Fruit fly (Drosophila melanogaster) whole organism, prepupa: ENCODE results near the gene Cul5.

Experiments used
- CG10631 ChIP-seq: fragments of 200-800 bp; sonication (Bioruptor generic); optimal IDR thresholded peaks from 2 replicates; lab custom pipeline; 2016; ENCODE audit warnings: missing biosample characterization, missing genetic modification characterization
- CG10669 ChIP-seq: fragments of 200-800 bp; sonication (Bioruptor generic); optimal IDR thresholded peaks from 3 replicates; lab custom pipeline; 2018; ENCODE audit warnings: missing biosample characterization, mild to moderate bottlenecking, missing genetic modification characterization, moderate library complexity
- CG11294 ChIP-seq: fragments of 200-800 bp; sonication (Bioruptor generic); IDR thresholded peaks from 2 replicates; pipeline ENCODE4 v1.3.6; 2022; ENCODE audit warnings: missing biosample characterization, missing genetic modification characterization
- CG11762 ChIP-seq: fragments of 200-800 bp; sonication (Bioruptor generic); optimal IDR thresholded peaks from 3 replicates; lab custom pipeline; 2016; ENCODE audit warnings: missing biosample characterization, missing genetic modification characterization; ENCODE audit not compliant: insufficient read depth
- CG15336 ChIP-seq: fragments of 200-800 bp; sonication (Bioruptor generic); IDR thresholded peaks from 2 replicates; pipeline ENCODE4 v1.3.6; 2022; ENCODE audit warnings: missing biosample characterization, missing genetic modification characterization
- CG3032 ChIP-seq: fragments of 200-800 bp; optimal IDR thresholded peaks from 2 replicates; lab custom pipeline; 2019; ENCODE audit warnings: missing biosample characterization, mild to moderate bottlenecking, missing genetic modification characterization, moderate library complexity
- CG31627 ChIP-seq: fragments of 200-800 bp; sonication (Bioruptor generic); optimal IDR thresholded peaks from 3 replicates; lab custom pipeline; 2016; ENCODE audit warnings: missing biosample characterization, missing genetic modification characterization
- CG32006 ChIP-seq: fragments of 200-800 bp; sonication (Bioruptor generic); optimal IDR thresholded peaks from 3 replicates; lab custom pipeline; 2017; ENCODE audit warnings: missing biosample characterization, mild to moderate bottlenecking, missing genetic modification characterization
- CG34406 ChIP-seq: fragments of 200-800 bp; sonication (Bioruptor generic); optimal IDR thresholded peaks from 3 replicates; lab custom pipeline; 2016; ENCODE audit warnings: missing biosample characterization, missing genetic modification characterization
- CG3919 ChIP-seq: fragments of 200-800 bp; sonication (Bioruptor generic); optimal IDR thresholded peaks from 3 replicates; lab custom pipeline; 2016; ENCODE audit warnings: missing biosample characterization, missing genetic modification characterization
- CG4318 ChIP-seq: fragments of 200-800 bp; sonication (Bioruptor generic); optimal IDR thresholded peaks from 3 replicates; lab custom pipeline; 2017; ENCODE audit warnings: missing biosample characterization, mild to moderate bottlenecking, missing genetic modification characterization
- CG6163 ChIP-seq: fragments of 200-800 bp; sonication (Bioruptor generic); IDR thresholded peaks from 3 replicates; pipeline ENCODE4 v1.3.6; 2022; ENCODE audit warnings: missing biosample characterization, missing genetic modification characterization
- CG6808 ChIP-seq: fragments of 200-800 bp; sonication (Bioruptor generic); optimal IDR thresholded peaks from 3 replicates; lab custom pipeline; 2017; ENCODE audit warnings: missing biosample characterization, missing genetic modification characterization, mild to moderate bottlenecking, moderate library complexity, missing genetic modification reagents
- CG8119 ChIP-seq: fragments of 200-800 bp; sonication (Bioruptor generic); IDR thresholded peaks from 3 replicates; pipeline ENCODE4 v1.3.6; 2022; ENCODE audit warnings: missing biosample characterization, missing genetic modification characterization
- Eip75B ChIP-seq: fragments of 200-800 bp; sonication (Bioruptor generic); optimal IDR thresholded peaks from 3 replicates; lab custom pipeline; 2016; ENCODE audit warnings: missing biosample characterization, missing genetic modification characterization
- Eip78C ChIP-seq: fragments of 200-800 bp; sonication (Bioruptor generic); peaks from one replicate; lab custom pipeline; 2016; ENCODE audit warnings: missing biosample characterization, missing genetic modification characterization
- Ets21C ChIP-seq: fragments of 200-800 bp; sonication (Bioruptor generic); optimal IDR thresholded peaks from 3 replicates; lab custom pipeline; 2016; ENCODE audit warnings: missing biosample characterization, missing genetic modification characterization
- Ets96B ChIP-seq: fragments of 200-800 bp; optimal IDR thresholded peaks from 2 replicates; lab custom pipeline; 2019; ENCODE audit warnings: missing biosample characterization, mild to moderate bottlenecking, missing genetic modification characterization, moderate library complexity
- Hr4 ChIP-seq: fragments of 200-800 bp; sonication (Bioruptor generic); optimal IDR thresholded peaks from 3 replicates; lab custom pipeline; 2016; ENCODE audit warnings: missing biosample characterization, missing genetic modification characterization
- Lpt ChIP-seq: fragments of 200-800 bp; sonication (Bioruptor generic); optimal IDR thresholded peaks from 3 replicates; lab custom pipeline; 2016; ENCODE audit warnings: missing biosample characterization, missing genetic modification characterization
- OdsH ChIP-seq: fragments of 200-800 bp; sonication (Bioruptor generic); optimal IDR thresholded peaks from 3 replicates; lab custom pipeline; 2016; ENCODE audit warnings: missing biosample characterization, missing genetic modification characterization
- Smox ChIP-seq: fragments of 200-800 bp; sonication (Bioruptor generic); optimal IDR thresholded peaks from 3 replicates; lab custom pipeline; 2016; ENCODE audit warnings: missing biosample characterization, missing genetic modification characterization
- Sox14 ChIP-seq: fragments of 200-800 bp; sonication (Bioruptor generic); optimal IDR thresholded peaks from 3 replicates; lab custom pipeline; 2016; ENCODE audit warnings: missing biosample characterization, missing genetic modification characterization
- achi ChIP-seq: fragments of 200-800 bp; sonication (Bioruptor generic); optimal IDR thresholded peaks from 3 replicates; lab custom pipeline; 2016; ENCODE audit warnings: missing biosample characterization, missing genetic modification characterization
- cyc ChIP-seq: fragments of 200-800 bp; sonication (Bioruptor generic); optimal IDR thresholded peaks from 3 replicates; lab custom pipeline; 2016; ENCODE audit warnings: missing biosample characterization, missing genetic modification characterization
- dac ChIP-seq: fragments of 200-800 bp; sonication (Bioruptor generic); optimal IDR thresholded peaks from 2 replicates; lab custom pipeline; 2017; ENCODE audit warnings: missing biosample characterization, mild to moderate bottlenecking, missing genetic modification characterization
- dsx ChIP-seq: fragments of 200-800 bp; optimal IDR thresholded peaks from 3 replicates; lab custom pipeline; 2019; ENCODE audit warnings: missing biosample characterization, mild to moderate bottlenecking, missing genetic modification characterization, moderate library complexity; ENCODE audit not compliant: poor library complexity, severe bottlenecking
- eg ChIP-seq: fragments of 200-800 bp; sonication (Bioruptor generic); IDR thresholded peaks from 3 replicates; pipeline ENCODE4 v1.3.6; 2022; ENCODE audit warnings: missing biosample characterization, missing genetic modification characterization
- fkh ChIP-seq: fragments of 200-800 bp; sonication (Bioruptor generic); optimal IDR thresholded peaks from 3 replicates; lab custom pipeline; 2017; ENCODE audit warnings: missing biosample characterization, mild to moderate bottlenecking, missing genetic modification characterization, moderate library complexity
- net ChIP-seq: fragments of 200-800 bp; sonication (Bioruptor generic); optimal IDR thresholded peaks from 3 replicates; lab custom pipeline; 2016; ENCODE audit warnings: missing biosample characterization, missing genetic modification characterization
- spab ChIP-seq: fragments of 200-800 bp; sonication (Bioruptor generic); optimal IDR thresholded peaks from 2 replicates; lab custom pipeline; 2017; ENCODE audit warnings: missing biosample characterization, mild to moderate bottlenecking, missing genetic modification characterization, missing genetic modification reagents
- ss ChIP-seq, 2 experiments: fragments of 200-800 bp; sonication (Bioruptor generic); optimal IDR thresholded peaks; 2 replicates in 1 of 2; 3 replicates in 1 of 2; lab custom pipeline; 2017 to 2018; ENCODE audit warnings: mild to moderate bottlenecking in 2 of 2, missing biosample characterization in 2 of 2, missing genetic modification characterization in 2 of 2, moderate library complexity in 1 of 2
- svp ChIP-seq: fragments of 200-800 bp; sonication (Bioruptor generic); peaks from one replicate; lab custom pipeline; 2016; ENCODE audit warnings: missing biosample characterization, missing genetic modification characterization
- topi ChIP-seq: fragments of 200-800 bp; sonication (Bioruptor generic); optimal IDR thresholded peaks from 3 replicates; lab custom pipeline; 2016; ENCODE audit warnings: missing biosample characterization, missing genetic modification characterization
- vri ChIP-seq: fragments of 200-800 bp; sonication (Bioruptor generic); optimal IDR thresholded peaks from 3 replicates; lab custom pipeline; 2016; ENCODE audit warnings: missing biosample characterization, mild to moderate bottlenecking, missing genetic modification characterization

Cul5 gene

DNA sequence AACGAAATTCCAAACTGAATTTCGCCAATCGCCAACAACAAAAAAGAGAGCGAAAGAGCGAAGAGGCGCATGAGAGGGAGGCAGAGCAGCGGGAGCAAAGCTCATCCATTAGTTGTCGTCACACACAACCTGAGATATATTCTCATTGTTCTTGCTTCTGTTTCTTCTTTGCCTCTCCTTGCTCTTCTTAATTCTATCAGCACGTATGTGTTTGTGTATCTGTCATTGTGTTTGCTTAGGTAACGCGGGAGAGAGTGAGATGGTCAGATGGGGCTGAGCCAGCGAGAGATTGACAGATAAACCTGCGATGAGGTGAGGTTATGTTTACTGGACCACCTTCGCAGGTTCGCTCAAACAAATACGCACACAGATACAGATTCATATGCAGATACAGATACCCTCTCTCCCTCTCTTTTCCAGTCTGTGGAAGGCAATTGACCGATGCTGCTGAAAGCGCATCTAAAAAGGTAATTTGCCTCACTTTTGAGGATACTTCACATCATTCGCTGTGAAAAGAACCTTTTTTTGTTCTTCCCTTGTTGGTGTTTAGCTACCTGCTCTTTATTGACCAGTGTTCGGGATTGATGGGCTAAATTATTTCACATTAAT lies 11.3 kb upstream of the Cul5 start (continued):
- TF ChIP-seq CG15336 (GFP tag; lab: Robert Waterston, UW) = peak; percentile 35; the same call in 1 of the 2 replicates
- no peak for TF ChIP-seq Ets21C (GFP tag; lab: Kevin White, UChicago)
- peak; percentile 20 for TF ChIP-seq net (GFP tag; lab: Kevin White, UChicago)
- peak; percentile 7 for TF ChIP-seq topi
- no peak for TF ChIP-seq CG11762 (GFP tag; lab: Kevin White, UChicago)
- peak; percentile 52 to 58 for TF ChIP-seq ss (GFP tag; optimal IDR thresholded peaks at IDR 0.05; lab: Kevin White, UChicago)
- TF ChIP-seq CG6808 = peak; percentile 57
- no peak for TF ChIP-seq CG11294 (GFP tag; lab: Robert Waterston, UW)
- no peak for TF ChIP-seq dac (GFP tag; lab: Kevin White, UChicago)
- 0 out of 3 replicates have a peak, but pooled peaks have one; percentile 45 for TF ChIP-seq eg
- TF ChIP-seq spab = peak; percentile 9
- TF ChIP-seq vri (GFP tag; lab: Kevin White, UChicago) = peak; percentile 66
- peak; percentile 95 for TF ChIP-seq svp (GFP tag; lab: Kevin White, UChicago)

DNA sequence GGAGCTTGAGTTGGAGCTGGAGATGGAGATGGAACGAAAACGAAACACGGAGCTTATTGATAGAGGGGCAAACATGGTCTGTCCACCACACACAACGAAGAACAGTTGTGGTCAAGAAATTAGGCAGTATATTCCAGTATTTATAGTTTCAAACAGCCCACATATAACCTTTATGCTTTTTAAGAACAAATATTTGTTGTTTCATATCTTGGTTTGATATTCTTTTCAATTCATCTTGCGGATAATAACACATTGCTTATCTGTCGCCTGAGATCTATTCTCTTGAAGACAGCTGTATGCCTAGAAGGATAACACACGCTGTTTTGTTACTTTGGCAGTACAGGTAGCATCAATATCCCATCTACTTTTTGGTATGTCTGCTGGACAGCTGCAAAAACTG lies 10.1 kb upstream of the Cul5 start:
- TF ChIP-seq CG8119 (GFP tag; lab: Robert Waterston, UW) (0 out of 3 replicates have a peak, but pooled peaks have one; percentile 27), CG31627 (GFP tag; lab: Kevin White, UChicago) (no peak), CG4318 (GFP tag; lab: Kevin White, UChicago) (no peak), CG10631 (GFP tag; lab: Kevin White, UChicago) (peak; percentile 5), ss (GFP tag; optimal IDR thresholded peaks at IDR 0.05; lab: Kevin White, UChicago) (peak in 1 of 2 experiments; percentile 17), CG3032 (peak; percentile 43), Ets96B (tag; lab: Kevin White, UChicago) (peak; percentile 52), Hr4 (GFP tag; lab: Kevin White, UChicago) (no peak), Eip75B (peak; percentile 21), CG15336 (GFP tag; lab: Robert Waterston, UW) (0 out of 2 replicates have a peak, but pooled peaks have one; percentile 8), CG6163 (GFP tag; lab: Robert Waterston, UW) (peak; percentile 63; the same call in 2 of the 3 replicates), CG32006 (peak; percentile 19), OdsH (GFP tag; lab: Kevin White, UChicago) (peak; percentile 22), Eip78C (GFP tag; lab: Kevin White, UChicago) (peak; percentile 65), achi (peak; percentile 12), CG3919 (peak; percentile 34), cyc (GFP tag; lab: Kevin White, UChicago) (no peak), Sox14 (GFP tag; lab: Kevin White, UChicago) (peak; percentile 40), dsx (GFP tag; lab: Kevin White, UChicago) (peak; percentile 35), Lpt (GFP tag; lab: Kevin White, UChicago) (peak; percentile 52), CG10669 (GFP tag; lab: Kevin White, UChicago) (peak; percentile 24), Smox (no peak), CG6808 (peak; percentile 14)

DNA sequence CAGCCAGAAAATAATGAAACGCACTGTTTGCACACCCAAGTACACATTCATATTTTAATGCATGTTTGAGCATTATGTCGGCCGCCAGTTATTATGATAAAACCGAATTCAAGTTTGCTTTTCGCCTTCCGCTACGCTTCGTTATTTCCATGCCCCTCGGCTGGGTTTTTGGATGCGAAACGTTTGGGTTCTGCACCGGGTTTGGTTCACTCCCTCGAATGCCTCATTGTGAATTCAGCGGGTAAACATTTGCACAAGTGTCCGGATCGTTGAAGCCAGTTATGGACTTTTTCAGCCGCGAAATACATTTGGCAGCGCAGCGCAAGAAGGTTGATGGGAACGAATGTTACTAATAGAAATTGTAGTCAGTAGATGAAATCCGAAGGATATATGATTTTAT lies 8.4 kb upstream of the Cul5 start:
- TF ChIP-seq CG15336 (GFP tag; lab: Robert Waterston, UW) (no peak), fkh (peak; percentile 66), svp (GFP tag; lab: Kevin White, UChicago) (peak; percentile 40), CG34406 (no peak), vri (GFP tag; lab: Kevin White, UChicago) (peak; percentile 17)
